Fruit fly (Drosophila melanogaster): ENCODE measurements around the gene CCDC53.

The CCDC53 gene

dm6 chr2L:8088025-8088789 is 47.3 kb downstream of the CCDC53 start (continued):
- TF ChIP-seq GATAd (GFP tag; optimal IDR thresholded peaks at IDR 0.05) = no peak
- peak; percentile 48 for TF ChIP-seq fru (GFP tag; optimal IDR thresholded peaks at IDR 0.05)
- no peak for TF ChIP-seq Abd-B (GFP tag; optimal IDR thresholded peaks at IDR 0.05)
- no peak for TF ChIP-seq dmrt93B (GFP tag; optimal IDR thresholded peaks at IDR 0.05)
- peak; percentile 8 for TF ChIP-seq Sp1 (GFP tag; optimal IDR thresholded peaks at IDR 0.05)
- no peak for TF ChIP-seq usp (GFP tag; optimal IDR thresholded peaks at IDR 0.05)
- TF ChIP-seq sv (GFP tag; optimal IDR thresholded peaks at IDR 0.05) = no peak
- TF ChIP-seq woc (GFP tag; optimal IDR thresholded peaks at IDR 0.05) = peak; percentile 7
- TF ChIP-seq Mio (GFP tag; optimal IDR thresholded peaks at IDR 0.05) = no peak
- TF ChIP-seq Jra (GFP tag; optimal IDR thresholded peaks at IDR 0.05) = no peak
- TF ChIP-seq Hr78 (GFP tag; optimal IDR thresholded peaks at IDR 0.05) = no peak
- no peak for TF ChIP-seq sage (GFP tag; optimal IDR thresholded peaks at IDR 0.05)

dm6 chr2L:8091429-8091828 is 50.5 kb downstream of the CCDC53 start:
- TF ChIP-seq psq (GFP tag; optimal IDR thresholded peaks at IDR 0.05) (no peak), Hr78 (GFP tag; optimal IDR thresholded peaks at IDR 0.05) (no peak), dmrt93B (GFP tag; optimal IDR thresholded peaks at IDR 0.05) (no peak), Rel (GFP tag; optimal IDR thresholded peaks at IDR 0.05) (no peak), Rel (tag; optimal IDR thresholded peaks at IDR 0.05) (no peak), h (GFP tag; optimal IDR thresholded peaks at IDR 0.05) (no peak), OdsH (GFP tag; optimal IDR thresholded peaks at IDR 0.05) (no peak), fru (GFP tag; optimal IDR thresholded peaks at IDR 0.05) (no peak), dl (GFP tag; optimal IDR thresholded peaks at IDR 0.05; ENCODE audit: insufficient read depth in 1 of 2, partially characterized antibody in 2 of 2) (no peak), sage (GFP tag; optimal IDR thresholded peaks at IDR 0.05) (no peak), dsf (GFP tag; optimal IDR thresholded peaks at IDR 0.05; ENCODE audit: borderline replicate concordance) (no peak), Jra (GFP tag; optimal IDR thresholded peaks at IDR 0.05) (no peak), HLH106 (tag; optimal IDR thresholded peaks at IDR 0.05) (no peak), rgr (GFP tag; optimal IDR thresholded peaks at IDR 0.05) (no peak), Sp1 (GFP tag; optimal IDR thresholded peaks at IDR 0.05) (no peak), lola (GFP tag; optimal IDR thresholded peaks at IDR 0.05) (no peak), brk (GFP tag; optimal IDR thresholded peaks at IDR 0.05) (no peak)
